Worm (Caenorhabditis elegans): ENCODE measurements around the gene C54F6.17.

C54F6.17 gene

DNA sequence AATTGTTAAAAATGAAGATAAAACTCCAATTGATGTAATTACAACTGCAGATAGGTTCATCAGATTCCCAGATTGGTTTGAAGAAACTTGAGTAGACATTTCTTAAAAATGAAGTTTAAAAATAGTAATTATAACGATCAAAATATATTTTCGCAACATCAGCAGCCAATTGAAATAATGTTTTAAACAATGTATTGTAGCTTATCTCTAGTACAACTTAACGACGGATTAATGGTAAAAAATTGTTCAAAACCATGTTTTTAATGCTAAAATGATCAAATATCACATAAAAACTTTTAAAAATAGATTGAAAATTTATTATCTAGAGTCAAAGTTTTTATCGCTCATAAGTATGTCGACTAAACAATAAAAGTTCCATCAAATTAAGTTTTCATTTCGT lies 32.1 kb upstream of the C54F6.17 start, which contains the start of gene srbc-11:
Gene srbc-11, minus strand, starts transcription at position 101 of the 400 bp plus-strand sequence.
- TF ChIP-seq lin-13 (tag; optimal IDR thresholded peaks at IDR 0.05) = no peak
- no peak for TF ChIP-seq pha-4 (tag; optimal IDR thresholded peaks at IDR 0.05)
- no peak for TF ChIP-seq tbx-8 (GFP tag; optimal IDR thresholded peaks at IDR 0.05)
- TF ChIP-seq ham-2 (GFP tag; optimal IDR thresholded peaks at IDR 0.05) = no peak
- TF ChIP-seq sem-2 (GFP tag; optimal IDR thresholded peaks at IDR 0.05) = no peak
- TF ChIP-seq cnd-1 (tag; optimal IDR thresholded peaks at IDR 0.05) = no peak
- TF ChIP-seq elt-1 (tag; optimal IDR thresholded peaks at IDR 0.05; ENCODE audit: borderline replicate concordance, insufficient read depth) = no peak
- TF ChIP-seq ztf-11 (tag; optimal IDR thresholded peaks at IDR 0.05) = no peak
- TF ChIP-seq unc-120 (tag; optimal IDR thresholded peaks at IDR 0.05; ENCODE audit: poor library complexity, severe bottlenecking) = no peak
- TF ChIP-seq unc-62 (GFP tag; optimal IDR thresholded peaks at IDR 0.05) = no peak
- no peak for TF ChIP-seq lsy-2 (tag; optimal IDR thresholded peaks at IDR 0.05)
- TF ChIP-seq M03D4.4 (tag; optimal IDR thresholded peaks at IDR 0.05) = no peak
- TF ChIP-seq blmp-1 (tag; optimal IDR thresholded peaks at IDR 0.05) = no peak
- TF ChIP-seq ceh-83 (GFP tag; optimal IDR thresholded peaks at IDR 0.05) = no peak
- no peak for TF ChIP-seq mls-2 (tag; optimal IDR thresholded peaks at IDR 0.05)
- no peak for TF ChIP-seq nhr-12 (tag; optimal IDR thresholded peaks at IDR 0.05)
- TF ChIP-seq ceh-43 (GFP tag; optimal IDR thresholded peaks at IDR 0.05) = no peak
- no peak for TF ChIP-seq ces-1 (GFP tag; optimal IDR thresholded peaks at IDR 0.05)
- no peak for TF ChIP-seq mep-1 (tag; optimal IDR thresholded peaks at IDR 0.05)

ce11 chrV:7497440-7497839 lies 29.8 kb upstream of the C54F6.17 start, which contains the start of gene srh-79:
TSS of gene srh-79 (plus strand) at chrV:7497740.
- TF ChIP-seq sem-2 (GFP tag; optimal IDR thresholded peaks at IDR 0.05) (no peak), nhr-76 (tag; optimal IDR thresholded peaks at IDR 0.05) (no peak), lin-32 (GFP tag; optimal IDR thresholded peaks at IDR 0.05) (no peak), cnd-1 (tag; optimal IDR thresholded peaks at IDR 0.05) (no peak), ztf-11 (tag; optimal IDR thresholded peaks at IDR 0.05) (no peak), elt-1 (tag; optimal IDR thresholded peaks at IDR 0.05; ENCODE audit: borderline replicate concordance, insufficient read depth) (no peak), unc-62 (GFP tag; optimal IDR thresholded peaks at IDR 0.05) (no peak), lsy-2 (tag; optimal IDR thresholded peaks at IDR 0.05) (no peak), nhr-12 (tag; optimal IDR thresholded peaks at IDR 0.05) (no peak), lin-13 (tag; optimal IDR thresholded peaks at IDR 0.05) (no peak), nhr-2 (tag; optimal IDR thresholded peaks at IDR 0.05) (no peak), nhr-28 (tag; optimal IDR thresholded peaks at IDR 0.05) (no peak), blmp-1 (tag; optimal IDR thresholded peaks at IDR 0.05) (no peak), mep-1 (tag; optimal IDR thresholded peaks at IDR 0.05) (no peak), ceh-39 (tag; optimal IDR thresholded peaks at IDR 0.05) (no peak), drap-1 (GFP tag; optimal IDR thresholded peaks at IDR 0.05) (no peak), ceh-83 (GFP tag; optimal IDR thresholded peaks at IDR 0.05) (no peak), unc-39 (tag; optimal IDR thresholded peaks at IDR 0.05) (no peak)

DNA sequence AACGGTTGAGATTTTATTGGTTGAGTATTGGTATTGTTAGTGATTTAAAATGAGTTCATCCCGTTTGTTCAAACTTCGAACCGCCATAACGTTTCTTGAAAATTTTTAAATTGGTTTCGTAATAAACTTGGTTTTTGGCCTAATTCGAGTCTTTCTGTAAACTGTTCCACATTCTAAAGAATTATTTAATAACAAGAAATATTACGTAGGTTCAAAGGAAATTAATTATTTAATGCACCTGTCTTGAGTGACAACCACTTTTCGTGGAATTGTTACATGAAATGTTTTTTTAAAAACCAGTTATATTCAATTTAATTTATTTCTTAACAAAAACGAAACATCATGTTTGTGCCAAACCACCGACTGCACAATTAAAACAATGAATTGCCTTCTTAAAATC lies 26.1 kb upstream of the C54F6.17 start:
- TF ChIP-seq hlh-1 (tag; optimal IDR thresholded peaks at IDR 0.05) = no peak

DNA sequence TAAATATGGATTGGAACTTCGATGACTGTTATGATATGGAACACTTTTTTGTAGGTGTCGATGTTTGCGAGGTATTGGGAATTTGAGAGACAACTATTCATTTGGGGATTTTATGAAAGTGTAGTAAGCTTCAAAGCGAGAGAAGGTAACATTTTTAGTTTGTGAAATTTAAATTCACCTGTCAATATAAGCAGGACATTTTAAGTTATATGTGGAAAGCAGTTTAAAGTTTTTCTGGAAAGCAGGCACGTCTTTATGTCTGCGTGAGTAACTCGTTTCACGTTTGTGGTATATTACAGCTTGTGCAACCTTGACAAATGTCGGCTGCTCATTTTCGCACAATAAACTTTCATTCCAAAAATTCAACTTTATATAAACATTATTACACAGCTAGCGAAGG lies 23.0 kb upstream of the C54F6.17 start, which contains the start of gene srh-229:
Gene srh-229, minus strand, starts transcription at position 101 of the 400 bp plus-strand sequence.
- no peak for TF ChIP-seq nhr-237 (tag; optimal IDR thresholded peaks at IDR 0.05)
- no peak for TF ChIP-seq ceh-83 (GFP tag; optimal IDR thresholded peaks at IDR 0.05)
- no peak for TF ChIP-seq sptf-1 (tag; optimal IDR thresholded peaks at IDR 0.05)
- TF ChIP-seq mep-1 (tag; optimal IDR thresholded peaks at IDR 0.05) = no peak
- no peak for TF ChIP-seq unc-120 (tag; optimal IDR thresholded peaks at IDR 0.05; ENCODE audit: poor library complexity, severe bottlenecking)
- TF ChIP-seq M03D4.4 (tag; optimal IDR thresholded peaks at IDR 0.05) = no peak
- no peak for TF ChIP-seq nhr-76 (tag; optimal IDR thresholded peaks at IDR 0.05)
- TF ChIP-seq sem-2 (GFP tag; optimal IDR thresholded peaks at IDR 0.05) = no peak
- no peak for TF ChIP-seq unc-39 (tag; optimal IDR thresholded peaks at IDR 0.05)
- no peak for TF ChIP-seq hlh-1 (tag; optimal IDR thresholded peaks at IDR 0.05)
- no peak for TF ChIP-seq nhr-12 (tag; optimal IDR thresholded peaks at IDR 0.05)
- no peak for TF ChIP-seq pha-4 (tag; optimal IDR thresholded peaks at IDR 0.05)
- TF ChIP-seq bed-3 (GFP tag; optimal IDR thresholded peaks at IDR 0.05) = no peak
- no peak for TF ChIP-seq ceh-43 (GFP tag; optimal IDR thresholded peaks at IDR 0.05)
- TF ChIP-seq zip-8 (tag; optimal IDR thresholded peaks at IDR 0.05) = no peak

- TF ChIP-seq lsy-2 (tag; optimal IDR thresholded peaks at IDR 0.05) (no peak), cnd-1 (tag; optimal IDR thresholded peaks at IDR 0.05) (no peak)
These were observed 21.0 kb upstream of the C54F6.17 start for ce11 chrV:7506207-7506606.
